Worm (Caenorhabditis elegans) whole organism, L3 larva: Measurements from ENCODE around the gene srt-48.

Experiments used
- ZK546.5 ChIP-seq: sonication (generic microtip); optimal IDR thresholded peaks from 2 replicates; lab custom pipeline; 2017; ENCODE audit warnings: missing biosample characterization, missing genetic modification characterization
- ceh-82 ChIP-seq: fragments of 150-350 bp; optimal IDR thresholded peaks from 2 replicates; lab custom pipeline; 2014; ENCODE audit warnings: missing biosample characterization, missing genetic modification characterization
- egl-27 ChIP-seq: sonication (generic microtip); optimal IDR thresholded peaks from 4 replicates; lab custom pipeline; 2017; ENCODE audit warnings: missing biosample characterization, missing genetic modification reagents, missing genetic modification characterization
- elt-1 ChIP-seq: fragments of 150-350 bp; optimal IDR thresholded peaks from 2 replicates; lab custom pipeline; 2014; ENCODE audit warnings: missing biosample characterization, missing genetic modification characterization
- lin-15B ChIP-seq: fragments of 150-350 bp; optimal IDR thresholded peaks from 2 replicates; lab custom pipeline; 2014; ENCODE audit warnings: missing biosample characterization, missing genetic modification characterization
- lin-39 ChIP-seq: fragments of 150-350 bp; optimal IDR thresholded peaks from 2 replicates; lab custom pipeline; 2018; ENCODE audit warnings: missing biosample characterization, missing genetic modification reagents, missing genetic modification characterization
- nfya-1 ChIP-seq: sonication (generic microtip); optimal IDR thresholded peaks from 2 replicates; lab custom pipeline; 2017; ENCODE audit warnings: missing genetic modification characterization, mild to moderate bottlenecking, missing compliant biosample characterization, antibody characterized with exemption, moderate library complexity; ENCODE audit not compliant: insufficient read depth
- nhr-12 ChIP-seq: fragments of 150-350 bp; optimal IDR thresholded peaks from 2 replicates; lab custom pipeline; 2014; ENCODE audit warnings: missing biosample characterization, missing genetic modification characterization
- pqm-1 ChIP-seq: fragments of 150-350 bp; optimal IDR thresholded peaks from 2 replicates; lab custom pipeline; 2017; ENCODE audit warnings: missing biosample characterization, missing genetic modification characterization, inconsistent platforms
- skn-1 ChIP-seq: fragments of 150-350 bp; optimal IDR thresholded peaks from 2 replicates; lab custom pipeline; 2014; ENCODE audit warnings: missing biosample characterization, missing genetic modification characterization
- snpc-4 ChIP-seq: fragments of 150-350 bp; optimal IDR thresholded peaks from 2 replicates; lab custom pipeline; 2014; ENCODE audit warnings: missing biosample characterization, missing genetic modification characterization
- unc-39 ChIP-seq: sonication (generic microtip); optimal IDR thresholded peaks from 4 replicates; lab custom pipeline; 2017; ENCODE audit warnings: missing biosample characterization, missing genetic modification characterization
- unc-62 ChIP-seq: fragments of 150-350 bp; sonication (generic microtip); optimal IDR thresholded peaks from 4 replicates; lab custom pipeline; 2014; ENCODE audit warnings: missing biosample characterization, missing genetic modification reagents, missing genetic modification characterization

DNA sequence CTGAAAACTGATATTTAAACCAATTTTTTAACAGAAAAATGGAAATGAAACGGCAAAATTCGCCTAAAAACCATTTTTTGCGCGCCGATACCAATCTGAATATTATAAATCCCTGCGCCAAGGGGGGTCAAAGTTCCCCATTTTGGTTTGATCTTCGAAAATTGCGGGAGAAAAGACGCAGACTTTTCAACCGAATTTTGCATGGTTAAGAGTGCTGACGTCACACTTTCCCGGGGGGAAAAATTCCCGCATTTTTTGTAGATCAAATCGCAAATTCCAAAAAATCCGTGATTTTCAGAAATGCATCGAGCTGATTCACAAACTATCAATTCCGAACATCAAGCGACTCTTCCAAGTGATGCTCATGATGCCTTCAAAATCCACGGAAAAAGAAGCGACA lies 39.2 kb downstream of the srt-48 start:
- TF ChIP-seq lin-39 (tag; lab: Kevin White, UChicago): no peak
- TF ChIP-seq unc-62: no peak
- no peak for TF ChIP-seq ZK546.5 (tag; lab: Kevin White, UChicago)
- no peak for TF ChIP-seq lin-15B (tag; lab: Kevin White, UChicago)
- no peak for TF ChIP-seq pqm-1
- TF ChIP-seq unc-39: no peak
- TF ChIP-seq elt-1 (tag; lab: Kevin White, UChicago): no peak
- no peak for TF ChIP-seq nfya-1 (tag; lab: Kevin White, UChicago)
- no peak for TF ChIP-seq skn-1 (tag; lab: Kevin White, UChicago)
- no peak for TF ChIP-seq egl-27 (tag; lab: Kevin White, UChicago)
- TF ChIP-seq nhr-12 (tag; lab: Kevin White, UChicago): no peak
- TF ChIP-seq ceh-82: no peak
- TF ChIP-seq snpc-4 (tag; lab: Kevin White, UChicago): no peak
